Fruit fly (Drosophila melanogaster) whole organism, pupa: ENCODE measurements around the gene ltl.

Source experiments
- CG10348 ChIP-seq: fragments of 200-800 bp; sonication (Bioruptor generic); IDR thresholded peaks from 2 replicates; pipeline ENCODE4 v1.3.6; 2022; ENCODE audit warnings: missing biosample characterization, missing genetic modification characterization
- CG12605 ChIP-seq: fragments of 200-800 bp; sonication (Bioruptor generic); IDR thresholded peaks from 2 replicates; pipeline ENCODE4 v1.3.6; 2022; ENCODE audit warnings: missing biosample characterization, missing genetic modification characterization
- CG14655 ChIP-seq: fragments of 200-800 bp; sonication (Bioruptor generic); optimal IDR thresholded peaks from 3 replicates; lab custom pipeline; 2017; ENCODE audit warnings: mild to moderate bottlenecking, missing biosample characterization, missing genetic modification reagents, missing genetic modification characterization
- CG15710 ChIP-seq: fragments of 200-800 bp; sonication (Bioruptor generic); optimal IDR thresholded peaks from 2 replicates; lab custom pipeline; 2018; ENCODE audit warnings: missing biosample characterization, mild to moderate bottlenecking, missing genetic modification characterization, moderate library complexity
- CG17806 ChIP-seq: fragments of 200-800 bp; sonication (Bioruptor generic); optimal IDR thresholded peaks from 2 replicates; lab custom pipeline; 2018; ENCODE audit warnings: missing biosample characterization, mild to moderate bottlenecking, missing genetic modification characterization, moderate library complexity
- CG34367 ChIP-seq: fragments of 200-800 bp; sonication (Bioruptor generic); optimal IDR thresholded peaks from 2 replicates; lab custom pipeline; 2018; ENCODE audit warnings: missing biosample characterization, mild to moderate bottlenecking, missing genetic modification characterization
- CG4496 ChIP-seq: fragments of 200-800 bp; sonication (Bioruptor generic); IDR thresholded peaks from 3 replicates; pipeline ENCODE4 v1.3.6; 2022; ENCODE audit warnings: missing biosample characterization, missing genetic modification characterization
- CG8301 ChIP-seq: fragments of 200-800 bp; sonication (Bioruptor generic); optimal IDR thresholded peaks from 2 replicates; lab custom pipeline; 2018; ENCODE audit warnings: missing biosample characterization, mild to moderate bottlenecking, missing genetic modification characterization
- CG9948 ChIP-seq: fragments of 200-800 bp; sonication (Bioruptor generic); optimal IDR thresholded peaks from 2 replicates; lab custom pipeline; 2018; ENCODE audit warnings: missing biosample characterization, mild to moderate bottlenecking, missing genetic modification characterization, moderate library complexity
- D1 ChIP-seq: fragments of 200-800 bp; sonication (Bioruptor generic); optimal IDR thresholded peaks from 2 replicates; lab custom pipeline; 2018; ENCODE audit warnings: missing biosample characterization, mild to moderate bottlenecking, missing genetic modification characterization, moderate library complexity
- EcR ChIP-seq: fragments of 200-800 bp; sonication (Bioruptor generic); optimal IDR thresholded peaks from 3 replicates; lab custom pipeline; 2019; ENCODE audit warnings: missing biosample characterization, missing genetic modification characterization, mild to moderate bottlenecking, moderate library complexity, missing genetic modification reagents

DNA sequence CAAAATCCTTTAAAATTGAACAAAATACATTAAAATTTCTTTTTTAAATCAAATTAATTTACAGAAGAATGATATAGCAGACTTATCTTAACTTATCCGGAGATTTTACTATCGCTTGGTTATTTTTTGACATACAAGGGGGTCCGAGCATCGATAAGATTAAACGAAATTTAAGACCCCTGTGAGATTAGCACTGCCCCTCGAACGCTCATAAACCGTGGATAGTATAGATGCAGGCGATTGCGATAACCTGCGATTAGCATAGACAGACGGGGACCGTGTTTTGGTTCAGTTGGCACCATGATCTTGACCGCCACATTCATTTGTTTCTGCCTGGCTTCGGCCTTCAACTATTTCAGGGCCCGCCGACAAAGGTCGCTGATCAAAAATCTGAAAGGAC is 27.2 kb upstream of the ltl start, which contains the start of gene Cyp316a1:
- no peak for TF ChIP-seq CG8301 (tag; lab: Kevin White, UChicago)
- TF ChIP-seq CG4496 (GFP tag; lab: Robert Waterston, UW), result no peak
- no peak for TF ChIP-seq CG15710
- TF ChIP-seq CG34367 (tag; lab: Kevin White, UChicago), result no peak
- TF ChIP-seq CG9948 (tag; lab: Kevin White, UChicago), result no peak
- no peak for TF ChIP-seq CG12605 (GFP tag; lab: Robert Waterston, UW)
- no peak for TF ChIP-seq EcR (GFP tag; lab: Kevin White, UChicago)
- no peak for TF ChIP-seq D1
- no peak for TF ChIP-seq CG10348
- no peak for TF ChIP-seq CG17806 (tag; lab: Kevin White, UChicago)
- no peak for TF ChIP-seq CG14655 (GFP tag; lab: Kevin White, UChicago)
